Fruit fly (Drosophila melanogaster) whole organism, embryonic: Measurements from ENCODE around the gene PPP4R2r.

Experiments
- BtbVII ChIP-seq: fragments of 200-800 bp; sonication (Bioruptor generic); optimal IDR thresholded peaks from 3 replicates; lab custom pipeline; 2017; ENCODE audit warnings: missing biosample characterization, mild to moderate bottlenecking, missing genetic modification characterization
- CG11695 ChIP-seq: fragments of 200-800 bp; sonication (Bioruptor generic); IDR thresholded peaks from 3 replicates; pipeline ENCODE4 v1.3.6; 2022; ENCODE audit warnings: missing biosample characterization, missing genetic modification characterization
- CG12391 ChIP-seq: fragments of 200-800 bp; sonication (Bioruptor generic); optimal IDR thresholded peaks from 3 replicates; lab custom pipeline; 2018; ENCODE audit warnings: missing biosample characterization, mild to moderate bottlenecking, missing genetic modification characterization, moderate library complexity
- CG13624 ChIP-seq: fragments of 200-800 bp; sonication (Bioruptor generic); optimal IDR thresholded peaks from 2 replicates; lab custom pipeline; 2016; ENCODE audit warnings: missing biosample characterization, missing genetic modification characterization
- CG1529 ChIP-seq: fragments of 200-800 bp; sonication (Bioruptor generic); optimal IDR thresholded peaks from 3 replicates; lab custom pipeline; 2018; ENCODE audit warnings: missing biosample characterization, missing genetic modification characterization
- CG17186 ChIP-seq: fragments of 200-800 bp; sonication (Bioruptor generic); optimal IDR thresholded peaks from 3 replicates; lab custom pipeline; 2017; ENCODE audit warnings: missing biosample characterization, missing genetic modification reagents, missing genetic modification characterization
- CG17912 ChIP-seq: fragments of 200-800 bp; sonication (Bioruptor generic); optimal IDR thresholded peaks from 2 replicates; lab custom pipeline; 2018; ENCODE audit warnings: missing biosample characterization, mild to moderate bottlenecking, missing genetic modification characterization
- CG2202 ChIP-seq: fragments of 200-800 bp; sonication (Bioruptor generic); optimal IDR thresholded peaks from 2 replicates; lab custom pipeline; 2018; ENCODE audit warnings: missing biosample characterization, mild to moderate bottlenecking, missing genetic modification characterization
- CG2712 ChIP-seq: fragments of 200-800 bp; optimal IDR thresholded peaks from 3 replicates; lab custom pipeline; 2019; ENCODE audit warnings: missing biosample characterization, mild to moderate bottlenecking, missing genetic modification characterization, moderate library complexity
- CG31365 ChIP-seq: fragments of 200-800 bp; sonication (Bioruptor generic); optimal IDR thresholded peaks from 2 replicates; lab custom pipeline; 2018; ENCODE audit warnings: missing biosample characterization, mild to moderate bottlenecking, missing genetic modification characterization
- CG32532 ChIP-seq: fragments of 200-800 bp; sonication (Bioruptor generic); IDR thresholded peaks from 2 replicates; pipeline ENCODE4 v1.3.6; 2022; ENCODE audit warnings: missing biosample characterization, missing genetic modification characterization
- CG3281 ChIP-seq: fragments of 200-800 bp; sonication (Bioruptor generic); optimal IDR thresholded peaks from 3 replicates; lab custom pipeline; 2017; ENCODE audit warnings: missing biosample characterization, mild to moderate bottlenecking, missing genetic modification characterization
- CG3838 ChIP-seq: fragments of 200-800 bp; sonication (Bioruptor generic); optimal IDR thresholded peaks from 3 replicates; lab custom pipeline; 2016; ENCODE audit warnings: missing biosample characterization, missing genetic modification characterization
- CG3995 ChIP-seq: fragments of 200-800 bp; sonication (Bioruptor generic); optimal IDR thresholded peaks from 3 replicates; lab custom pipeline; 2016; ENCODE audit warnings: missing biosample characterization, missing genetic modification characterization
- CG4424 ChIP-seq: fragments of 200-800 bp; sonication (Bioruptor generic); optimal IDR thresholded peaks from 3 replicates; lab custom pipeline; 2016; ENCODE audit warnings: missing biosample characterization, missing genetic modification characterization
- CG4854 ChIP-seq: fragments of 200-800 bp; sonication (Bioruptor generic); optimal IDR thresholded peaks from 2 replicates; lab custom pipeline; 2016; ENCODE audit warnings: missing biosample characterization, missing genetic modification characterization, inconsistent platforms
- CG5245 ChIP-seq: fragments of 200-800 bp; sonication (Bioruptor generic); optimal IDR thresholded peaks from 3 replicates; lab custom pipeline; 2016; ENCODE audit warnings: missing biosample characterization, missing genetic modification characterization
- CG6272 ChIP-seq: fragments of 200-800 bp; sonication (Bioruptor generic); IDR thresholded peaks from 2 replicates; pipeline ENCODE4 v1.3.6; 2022; ENCODE audit warnings: missing biosample characterization, missing genetic modification characterization
- CG6813 ChIP-seq: fragments of 200-800 bp; sonication (Bioruptor generic); optimal IDR thresholded peaks from 2 replicates; lab custom pipeline; 2017; ENCODE audit warnings: missing biosample characterization, missing genetic modification characterization, mild to moderate bottlenecking, moderate library complexity, missing genetic modification reagents
- CG8359 ChIP-seq: fragments of 200-800 bp; sonication (Bioruptor generic); optimal IDR thresholded peaks from 2 replicates; lab custom pipeline; 2017; ENCODE audit warnings: missing biosample characterization, mild to moderate bottlenecking, missing genetic modification characterization, borderline replicate concordance
- D ChIP-seq, 2 experiments: fragments of 200-800 bp in 1 of 2; fragments of >200 bp in 1 of 2; sonication (Bioruptor generic) in 1 of 2; optimal IDR thresholded peaks; 2 replicates in 1 of 2; 3 replicates in 1 of 2; lab custom pipeline; 2017; ENCODE audit warnings: mild to moderate bottlenecking in 1 of 2, missing biosample characterization in 1 of 2, missing genetic modification characterization in 1 of 2, missing genetic modification reagents in 1 of 2
- Dfd ChIP-seq, 2 experiments: fragments of >200 bp; optimal IDR thresholded peaks; 2 replicates each; lab custom pipeline; 2017; ENCODE audit warnings: missing biosample characterization in 2 of 2, missing genetic modification characterization in 2 of 2
- HLH54F ChIP-seq: fragments of 200-800 bp; sonication (Bioruptor generic); optimal IDR thresholded peaks from 3 replicates; lab custom pipeline; 2016; ENCODE audit warnings: missing biosample characterization, missing genetic modification characterization
- HmgD ChIP-seq: fragments of 200-800 bp; sonication (Bioruptor generic); optimal IDR thresholded peaks from 3 replicates; lab custom pipeline; 2016; ENCODE audit warnings: missing biosample characterization, missing genetic modification characterization
- Kr ChIP-seq: fragments of 200-800 bp; sonication (Bioruptor generic); optimal IDR thresholded peaks from 2 replicates; lab custom pipeline; 2017; ENCODE audit warnings: missing biosample characterization, mild to moderate bottlenecking, missing genetic modification characterization
- Lim3 ChIP-seq: fragments of 200-800 bp; sonication (Bioruptor generic); IDR thresholded peaks from 2 replicates; pipeline ENCODE4 v1.3.6; 2022; ENCODE audit warnings: missing biosample characterization, missing genetic modification characterization
- Oaz ChIP-seq: fragments of 200-800 bp; sonication (Bioruptor generic); IDR thresholded peaks from 2 replicates; pipeline ENCODE4 v1.3.6; 2022; ENCODE audit warnings: missing biosample characterization, missing genetic modification characterization
- Ptx1 ChIP-seq: fragments of 200-800 bp; sonication (Bioruptor generic); IDR thresholded peaks from 2 replicates; pipeline ENCODE4 v1.3.6; 2022; ENCODE audit warnings: missing biosample characterization, missing genetic modification characterization
- Trl ChIP-seq, 3 experiments: fragments of >200 bp in 2 of 3; fragments of 200-800 bp in 1 of 3; sonication (Bioruptor generic) in 1 of 3; optimal IDR thresholded peaks; 2 replicates in 1 of 3; 3 replicates in 2 of 3; lab custom pipeline; 2016 to 2017; ENCODE audit warnings: missing biosample characterization in 1 of 3, missing genetic modification characterization in 1 of 3
- az2 ChIP-seq: fragments of 200-800 bp; sonication (Bioruptor generic); optimal IDR thresholded peaks from 3 replicates; lab custom pipeline; 2016; ENCODE audit warnings: missing biosample characterization, missing genetic modification characterization
- bsh ChIP-seq, 2 experiments: fragments of 200-800 bp; sonication (Bioruptor generic); optimal IDR thresholded peaks; 2 replicates each; lab custom pipeline; 2017 to 2018; ENCODE audit warnings: mild to moderate bottlenecking in 2 of 2, missing biosample characterization in 2 of 2, missing genetic modification characterization in 2 of 2, moderate library complexity in 1 of 2
- caup ChIP-seq: fragments of 200-800 bp; sonication (Bioruptor generic); optimal IDR thresholded peaks from 3 replicates; lab custom pipeline; 2017; ENCODE audit warnings: missing biosample characterization, mild to moderate bottlenecking, missing genetic modification characterization, moderate library complexity; ENCODE audit not compliant: severe bottlenecking
- cg ChIP-seq: fragments of 200-800 bp; sonication (Bioruptor generic); optimal IDR thresholded peaks from 3 replicates; lab custom pipeline; 2019; ENCODE audit warnings: missing biosample characterization, mild to moderate bottlenecking, missing genetic modification characterization, moderate library complexity
- chinmo ChIP-seq: fragments of 200-800 bp; sonication (Bioruptor generic); IDR thresholded peaks from 4 replicates; pipeline ENCODE4 v1.3.6; 2022; ENCODE audit warnings: missing biosample characterization, missing genetic modification characterization; ENCODE audit not compliant: partially characterized antibody
- ewg ChIP-seq: fragments of 200-800 bp; sonication (Bioruptor generic); optimal IDR thresholded peaks from 3 replicates; lab custom pipeline; 2017; ENCODE audit warnings: mild to moderate bottlenecking, missing biosample characterization, missing genetic modification reagents, missing genetic modification characterization
- eyg ChIP-seq: fragments of 200-800 bp; sonication (Bioruptor generic); optimal IDR thresholded peaks from 3 replicates; lab custom pipeline; 2016; ENCODE audit warnings: missing biosample characterization, missing genetic modification characterization
- ftz-f1 ChIP-seq: fragments of 200-800 bp; sonication (Bioruptor generic); optimal IDR thresholded peaks from 2 replicates; lab custom pipeline; 2016; ENCODE audit warnings: missing biosample characterization, missing genetic modification characterization
- gro ChIP-seq: fragments of 200-800 bp; sonication (Bioruptor generic); optimal IDR thresholded peaks from 2 replicates; lab custom pipeline; 2016; ENCODE audit warnings: missing biosample characterization, missing genetic modification characterization
- gsb-n ChIP-seq: fragments of 200-800 bp; sonication (Bioruptor generic); optimal IDR thresholded peaks from 3 replicates; lab custom pipeline; 2018; ENCODE audit warnings: missing biosample characterization, mild to moderate bottlenecking, missing genetic modification characterization
- hb ChIP-seq: fragments of 200-800 bp; sonication (Bioruptor generic); IDR thresholded peaks from 3 replicates; pipeline ENCODE4 v1.3.6; 2022; ENCODE audit warnings: missing biosample characterization, missing genetic modification characterization; ENCODE audit not compliant: partially characterized antibody
- jigr1 ChIP-seq: fragments of 200-800 bp; sonication (Bioruptor generic); IDR thresholded peaks from 3 replicates; pipeline ENCODE4 v1.3.6; 2022; ENCODE audit warnings: missing biosample characterization, missing genetic modification characterization
- jing ChIP-seq: fragments of 200-800 bp; sonication (Bioruptor generic); optimal IDR thresholded peaks from 2 replicates; lab custom pipeline; 2018; ENCODE audit warnings: missing biosample characterization, mild to moderate bottlenecking, missing genetic modification characterization
- ro ChIP-seq: fragments of 200-800 bp; sonication (Bioruptor generic); IDR thresholded peaks from 2 replicates; pipeline ENCODE4 v1.3.6; 2022; ENCODE audit warnings: missing biosample characterization, missing genetic modification characterization
- run ChIP-seq: fragments of 200-800 bp; sonication (Bioruptor generic); optimal IDR thresholded peaks from 3 replicates; lab custom pipeline; 2018; ENCODE audit warnings: missing biosample characterization, mild to moderate bottlenecking, missing genetic modification characterization
- slbo ChIP-seq: fragments of 200-800 bp; sonication (Bioruptor generic); IDR thresholded peaks from 2 replicates; pipeline ENCODE4 v1.3.6; 2022; ENCODE audit warnings: missing biosample characterization, missing genetic modification characterization
- sr ChIP-seq: fragments of 200-800 bp; sonication (Bioruptor generic); IDR thresholded peaks from 3 replicates; pipeline ENCODE4 v1.3.6; 2022; ENCODE audit warnings: missing biosample characterization, missing genetic modification characterization
- unpg ChIP-seq: fragments of 200-800 bp; sonication (Bioruptor generic); optimal IDR thresholded peaks from 3 replicates; lab custom pipeline; 2018; ENCODE audit warnings: missing biosample characterization, mild to moderate bottlenecking, missing genetic modification characterization, moderate library complexity
- usp ChIP-seq: fragments of >200 bp; optimal IDR thresholded peaks from 2 replicates; lab custom pipeline; 2017; ENCODE audit warnings: missing biosample characterization, missing genetic modification characterization
- vnd ChIP-seq: fragments of 200-800 bp; sonication (Bioruptor generic); IDR thresholded peaks from 3 replicates; pipeline ENCODE4 v1.3.6; 2022; ENCODE audit warnings: missing biosample characterization, missing genetic modification characterization; ENCODE audit not compliant: partially characterized antibody

Gene PPP4R2r

DNA sequence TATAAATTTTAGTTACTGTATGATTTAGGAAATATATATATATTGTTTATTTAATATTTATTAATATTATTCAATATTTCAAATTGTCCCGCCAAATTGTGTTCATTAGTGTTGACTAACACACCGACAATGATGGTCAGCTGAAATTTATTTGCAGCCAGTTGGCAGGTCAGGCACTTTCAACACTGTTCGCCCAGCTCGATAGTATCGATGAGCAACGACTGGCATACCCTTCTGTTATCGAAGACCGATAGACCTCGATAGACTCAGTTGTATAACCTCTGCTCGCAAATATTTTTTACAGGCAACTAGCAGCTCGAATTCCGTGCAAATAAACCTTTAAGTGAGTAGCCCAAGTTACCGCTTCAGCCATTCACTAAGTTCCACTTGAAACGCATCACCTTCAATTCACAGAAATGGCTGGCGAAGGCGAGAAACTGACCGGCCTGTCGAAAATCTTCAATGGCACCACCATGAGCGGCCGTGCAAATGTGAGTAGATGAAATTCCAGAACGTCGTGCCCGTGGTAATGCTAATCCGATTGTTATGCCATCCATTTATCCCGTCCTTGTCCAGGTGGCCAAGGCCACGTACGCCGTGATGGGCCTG, 18.0 kb upstream of the PPP4R2r start, which contains the start of gene Neb-cGP (continued):
- TF ChIP-seq gsb-n (tag; lab: Kevin White, UChicago): peak; percentile 28
- no peak for TF ChIP-seq Oaz (GFP tag; lab: Robert Waterston, UW)
- no peak for TF ChIP-seq CG3995
- TF ChIP-seq run (tag; lab: Kevin White, UChicago): no peak
- TF ChIP-seq vnd (GFP tag; lab: Robert Waterston, UW): peak; percentile 87
- TF ChIP-seq usp (GFP tag; lab: Kevin White, UChicago): no peak
- TF ChIP-seq HmgD (GFP tag; lab: Kevin White, UChicago): peak; percentile 56
- no peak for TF ChIP-seq CG11695 (GFP tag; lab: Robert Waterston, UW)
- no peak for TF ChIP-seq ro (GFP tag; lab: Robert Waterston, UW)
- peak; percentile 67 for TF ChIP-seq BtbVII (GFP tag; lab: Kevin White, UChicago)
- peak; percentile 70 for TF ChIP-seq CG13624 (GFP tag; lab: Kevin White, UChicago)
- TF ChIP-seq jigr1 (GFP tag; lab: Robert Waterston, UW): no peak
- TF ChIP-seq CG17186 (GFP tag; lab: Kevin White, UChicago): peak; percentile 58
- peak; percentile 43 for TF ChIP-seq CG5245 (GFP tag; lab: Kevin White, UChicago)
- peak; percentile 42; the same call in 1 of the 2 replicates for TF ChIP-seq Ptx1
- peak; percentile 82 for TF ChIP-seq slbo
- TF ChIP-seq chinmo: peak; percentile 91; the same call in 2 of the 4 replicates
- no peak for TF ChIP-seq CG3838 (GFP tag; lab: Kevin White, UChicago)
- peak; percentile 15 for TF ChIP-seq CG2202 (tag; lab: Kevin White, UChicago)
- TF ChIP-seq bsh (GFP tag; optimal IDR thresholded peaks at IDR 0.05; lab: Kevin White, UChicago): no peak
- TF ChIP-seq jing (GFP tag; lab: Kevin White, UChicago): no peak
- peak; percentile 75 for TF ChIP-seq caup (GFP tag; lab: Kevin White, UChicago)
- TF ChIP-seq Dfd (GFP tag; optimal IDR thresholded peaks at IDR 0.05; lab: Kevin White, UChicago): no peak
- no peak for TF ChIP-seq CG31365 (tag; lab: Kevin White, UChicago)
- peak; percentile 47 for TF ChIP-seq CG6813 (GFP tag; lab: Kevin White, UChicago)
- TF ChIP-seq sr (GFP tag; lab: Robert Waterston, UW): no peak
- no peak for TF ChIP-seq Lim3
- peak; percentile 43 for TF ChIP-seq ftz-f1
- TF ChIP-seq gro: peak; percentile 69
- peak; percentile 27 for TF ChIP-seq az2 (GFP tag; lab: Kevin White, UChicago)
- TF ChIP-seq Kr: no peak
- TF ChIP-seq CG32532: peak; percentile 69; the same call in 1 of the 2 replicates
- TF ChIP-seq CG17912 (GFP tag; lab: Kevin White, UChicago): peak; percentile 47
- no peak for TF ChIP-seq D (optimal IDR thresholded peaks at IDR 0.05; lab: Kevin White, UChicago)
- TF ChIP-seq D (GFP tag; optimal IDR thresholded peaks at IDR 0.05; lab: Kevin White, UChicago): no peak
- TF ChIP-seq CG2712 (tag; lab: Kevin White, UChicago): peak; percentile 63
- TF ChIP-seq CG1529 (GFP tag; lab: Kevin White, UChicago): no peak
- peak; percentile 32 for TF ChIP-seq eyg (GFP tag; lab: Kevin White, UChicago)
- peak; percentile 40 for TF ChIP-seq unpg
- no peak for TF ChIP-seq cg (GFP tag; lab: Kevin White, UChicago)
- TF ChIP-seq ewg (GFP tag; lab: Kevin White, UChicago): no peak
- no peak for TF ChIP-seq CG6272
- no peak for TF ChIP-seq CG8359 (GFP tag; lab: Kevin White, UChicago)
- TF ChIP-seq hb: peak; percentile 90
- peak; percentile 54 for TF ChIP-seq CG4854 (GFP tag; lab: Kevin White, UChicago)
- no peak for TF ChIP-seq Trl (optimal IDR thresholded peaks at IDR 0.05; lab: Kevin White, UChicago)
- peak; percentile 66 for TF ChIP-seq Trl (GFP tag; optimal IDR thresholded peaks at IDR 0.05; lab: Kevin White, UChicago)
- TF ChIP-seq CG4424 (GFP tag; lab: Kevin White, UChicago): peak; percentile 55
- peak; percentile 41 for TF ChIP-seq CG3281 (GFP tag; lab: Kevin White, UChicago)
- peak; percentile 73 for TF ChIP-seq HLH54F
- TF ChIP-seq CG12391 (tag; lab: Kevin White, UChicago): peak; percentile 64
